Fruit fly (Drosophila melanogaster) whole organism, pupa: ENCODE results near the gene hng3.

Experiments
- CG15710 ChIP-seq: fragments of 200-800 bp; sonication (Bioruptor generic); optimal IDR thresholded peaks from 2 replicates; lab custom pipeline; 2018; ENCODE audit warnings: missing biosample characterization, mild to moderate bottlenecking, missing genetic modification characterization, moderate library complexity
- CG17806 ChIP-seq: fragments of 200-800 bp; sonication (Bioruptor generic); optimal IDR thresholded peaks from 2 replicates; lab custom pipeline; 2018; ENCODE audit warnings: missing biosample characterization, mild to moderate bottlenecking, missing genetic modification characterization, moderate library complexity
- CG32121 ChIP-seq: fragments of 200-800 bp; sonication (Bioruptor generic); IDR thresholded peaks from 2 replicates; pipeline ENCODE4 v1.3.6; 2022; ENCODE audit warnings: missing biosample characterization, missing genetic modification characterization
- CG4496 ChIP-seq: fragments of 200-800 bp; sonication (Bioruptor generic); IDR thresholded peaks from 3 replicates; pipeline ENCODE4 v1.3.6; 2022; ENCODE audit warnings: missing biosample characterization, missing genetic modification characterization
- CG8159 ChIP-seq: fragments of 200-800 bp; sonication (Bioruptor generic); optimal IDR thresholded peaks from 3 replicates; lab custom pipeline; 2018; ENCODE audit warnings: missing biosample characterization, mild to moderate bottlenecking, missing genetic modification characterization, moderate library complexity
- CG9948 ChIP-seq: fragments of 200-800 bp; sonication (Bioruptor generic); optimal IDR thresholded peaks from 2 replicates; lab custom pipeline; 2018; ENCODE audit warnings: missing biosample characterization, mild to moderate bottlenecking, missing genetic modification characterization, moderate library complexity
- Ets98B ChIP-seq: fragments of 200-800 bp; sonication (Bioruptor generic); IDR thresholded peaks from 2 replicates; pipeline ENCODE4 v1.3.6; 2022; ENCODE audit warnings: missing biosample characterization, missing genetic modification characterization
- Pif1A ChIP-seq: fragments of 200-800 bp; sonication (Bioruptor generic); optimal IDR thresholded peaks from 3 replicates; lab custom pipeline; 2016; ENCODE audit warnings: missing biosample characterization, missing genetic modification characterization
- Pif1B ChIP-seq: fragments of 200-800 bp; sonication (Bioruptor generic); optimal IDR thresholded peaks from 3 replicates; lab custom pipeline; 2016; ENCODE audit warnings: missing biosample characterization, missing genetic modification characterization
- fd96Ca ChIP-seq: fragments of 200-800 bp; sonication (Bioruptor generic); IDR thresholded peaks from 3 replicates; pipeline ENCODE4 v1.3.6; 2022; ENCODE audit warnings: missing biosample characterization, missing genetic modification characterization

dm6 chr3L:692699-693098 is 62.6 kb downstream of the hng3 start, which contains the start of gene Vti1a:
- TF ChIP-seq Pif1B (GFP tag; lab: Kevin White, UChicago) (no peak), Pif1A (GFP tag; lab: Kevin White, UChicago) (no peak), Ets98B (no peak; the same call in 1 of the 2 replicates), CG15710 (tag; lab: Kevin White, UChicago) (no peak), CG9948 (no peak), CG32121 (no peak; the same call in 1 of the 2 replicates), CG4496 (GFP tag; lab: Robert Waterston, UW) (no peak), CG8159 (tag; lab: Kevin White, UChicago) (no peak), CG17806 (tag; lab: Kevin White, UChicago) (no peak), fd96Ca (GFP tag; lab: Robert Waterston, UW) (no peak)
